Worm (Caenorhabditis elegans): Measurements from ENCODE around the gene srh-104.

srh-104 gene

ce11 chrV:16253687-16254086 is 9.7 kb upstream of the srh-104 start, which contains the start of gene gcy-20:
Gene gcy-20, minus strand, starts transcription at chrV:16253787.
- TF ChIP-seq rcor-1 (GFP tag; IDR thresholded peaks at IDR 0.05) (no peak), Y53F4B.3 (GFP tag; IDR thresholded peaks at IDR 0.05) (no peak), madf-8 (GFP tag; conservative IDR thresholded peaks at IDR 0.05) (no peak), zim-3 (tag; optimal IDR thresholded peaks at IDR 0.05) (no peak), F57A8.1 (GFP tag; optimal IDR thresholded peaks at IDR 0.05) (no peak), ztf-3 (GFP tag; optimal IDR thresholded peaks at IDR 0.05) (no peak), Y79H2A.3 (GFP tag; conservative IDR thresholded peaks at IDR 0.05) (no peak), tbp1 (GFP tag; optimal IDR thresholded peaks at IDR 0.05) (no peak), sptf-2 (GFP tag; optimal IDR thresholded peaks at IDR 0.05) (no peak), hrde-1 (tag; optimal IDR thresholded peaks at IDR 0.05; ENCODE audit: borderline replicate concordance) (no peak), F57C9.4 (tag; optimal IDR thresholded peaks at IDR 0.05) (no peak), akir-1 (GFP tag; optimal IDR thresholded peaks at IDR 0.05) (no peak)

ce11 chrV:16249105-16249504 is 5.1 kb upstream of the srh-104 start:
- TF ChIP-seq B0336.3 (GFP tag; IDR thresholded peaks at IDR 0.05), result no peak
- TF ChIP-seq athp-1 (tag; optimal IDR thresholded peaks at IDR 0.05), result no peak
- TF ChIP-seq hmg-1.2 (GFP tag; IDR thresholded peaks at IDR 0.05), result no peak
- TF ChIP-seq cebp-2 (GFP tag; IDR thresholded peaks at IDR 0.05), result no peak
- TF ChIP-seq snpc-1.3 (tag; optimal IDR thresholded peaks at IDR 0.05; ENCODE audit: insufficient read depth), result no peak
- no peak for TF ChIP-seq T07F8.4 (tag; optimal IDR thresholded peaks at IDR 0.05)
- TF ChIP-seq nfyb-1 (GFP tag; IDR thresholded peaks at IDR 0.05), result no peak
- TF ChIP-seq lin-40 (tag; optimal IDR thresholded peaks at IDR 0.05), result no peak
- TF ChIP-seq ztf-22 (GFP tag; optimal IDR thresholded peaks at IDR 0.05), result no peak
- no peak for TF ChIP-seq ceh-27 (GFP tag; optimal IDR thresholded peaks at IDR 0.05)
- no peak for TF ChIP-seq rpc-1 (optimal IDR thresholded peaks at IDR 0.05)
- TF ChIP-seq rpc-1 (tag; optimal IDR thresholded peaks at IDR 0.05), result no peak
- no peak for TF ChIP-seq ekl-4 (GFP tag; IDR thresholded peaks at IDR 0.05)
- no peak for TF ChIP-seq F55B11.4 (tag; optimal IDR thresholded peaks at IDR 0.05; ENCODE audit: borderline replicate concordance, insufficient read depth)
- no peak for TF ChIP-seq nhr-179 (tag; optimal IDR thresholded peaks at IDR 0.05)
- TF ChIP-seq unc-62 (GFP tag; optimal IDR thresholded peaks at IDR 0.05), result no peak
- TF ChIP-seq F52B5.7 (tag; optimal IDR thresholded peaks at IDR 0.05), result no peak
- TF ChIP-seq ets-4 (GFP tag; optimal IDR thresholded peaks at IDR 0.05), result no peak
- TF ChIP-seq chd-7 (tag; optimal IDR thresholded peaks at IDR 0.05), result no peak
- no peak for TF ChIP-seq ceh-58 (GFP tag; IDR thresholded peaks at IDR 0.05)

ce11 chrV:16246579-16246978 is 2.6 kb upstream of the srh-104 start, which contains the start of gene srh-95:
Gene srh-95, plus strand, starts transcription at chrV:16246879.
- TF ChIP-seq madf-6 (GFP tag; IDR thresholded peaks at IDR 0.05) (no peak), hlh-26 (GFP tag; conservative IDR thresholded peaks at IDR 0.05) (no peak), snpc-4 (GFP tag; optimal IDR thresholded peaks at IDR 0.05) (no peak), snpc-4 (tag; optimal IDR thresholded peaks at IDR 0.05) (no peak)

ce11 chrV:16237223-16237622 is 6.8 kb downstream of the srh-104 start, which contains the start of gene F21H7.5:
Gene F21H7.5, plus strand, starts transcription at chrV:16237523.
- TF ChIP-seq F57A8.1 (GFP tag; optimal IDR thresholded peaks at IDR 0.05) (no peak), rpc-1 (optimal IDR thresholded peaks at IDR 0.05) (no peak), rpc-1 (tag; optimal IDR thresholded peaks at IDR 0.05) (no peak), tbx-9 (tag; optimal IDR thresholded peaks at IDR 0.05; ENCODE audit: borderline replicate concordance) (no peak), tlf-1 (GFP tag; optimal IDR thresholded peaks at IDR 0.05) (no peak), ceh-58 (GFP tag; IDR thresholded peaks at IDR 0.05) (no peak), attf-3 (GFP tag; conservative IDR thresholded peaks at IDR 0.05) (no peak), tbp1 (GFP tag; optimal IDR thresholded peaks at IDR 0.05) (no peak), F23B12.7 (tag; optimal IDR thresholded peaks at IDR 0.05; ENCODE audit: insufficient read depth) (no peak), madf-3 (GFP tag; IDR thresholded peaks at IDR 0.05) (no peak), B0035.1 (tag; optimal IDR thresholded peaks at IDR 0.05) (no peak), hsf-1 (GFP tag; IDR thresholded peaks at IDR 0.05) (no peak), dpl-1 (GFP tag; optimal IDR thresholded peaks at IDR 0.05) (no peak), madf-10 (tag; optimal IDR thresholded peaks at IDR 0.05) (no peak), F10E7.11 (tag; optimal IDR thresholded peaks at IDR 0.05) (no peak), nhr-80 (tag; optimal IDR thresholded peaks at IDR 0.05) (no peak)

Data from whole organism, young adult.